Fruit fly (Drosophila melanogaster) whole organism, embryonic: ENCODE measurements around the gene ssp5.

Source experiments
- Ada2b ChIP-seq: fragments of 200-800 bp; sonication (Bioruptor generic); IDR thresholded peaks from 2 replicates; pipeline ENCODE4 v1.3.6; 2022; ENCODE audit warnings: missing biosample characterization, missing genetic modification characterization
- Atf-2 ChIP-seq: fragments of 200-800 bp; sonication (Bioruptor generic); optimal IDR thresholded peaks from 2 replicates; lab custom pipeline; 2016; ENCODE audit warnings: missing biosample characterization, missing genetic modification characterization
- Atf6 ChIP-seq: fragments of 200-800 bp; sonication (Bioruptor generic); IDR thresholded peaks from 2 replicates; pipeline ENCODE4 v1.3.6; 2022; ENCODE audit warnings: missing biosample characterization, missing genetic modification characterization
- Bteb2 ChIP-seq: fragments of 200-800 bp; sonication (Bioruptor generic); optimal IDR thresholded peaks from 2 replicates; lab custom pipeline; 2016; ENCODE audit warnings: missing biosample characterization, missing genetic modification characterization
- C15 ChIP-seq: fragments of 200-800 bp; sonication (Bioruptor generic); IDR thresholded peaks from 3 replicates; pipeline ENCODE4 v1.3.6; 2022; ENCODE audit warnings: missing biosample characterization, missing genetic modification characterization
- CG14667 ChIP-seq: fragments of 200-800 bp; sonication (Bioruptor generic); IDR thresholded peaks from 2 replicates; pipeline ENCODE4 v1.3.6; 2022; ENCODE audit warnings: missing biosample characterization, missing genetic modification characterization
- CG15696 ChIP-seq: fragments of 200-800 bp; sonication (Bioruptor generic); optimal IDR thresholded peaks from 2 replicates; lab custom pipeline; 2019; ENCODE audit warnings: missing biosample characterization, mild to moderate bottlenecking, missing genetic modification characterization, moderate library complexity
- CG18619 ChIP-seq: fragments of 200-800 bp; sonication (Bioruptor generic); optimal IDR thresholded peaks from 3 replicates; lab custom pipeline; 2017; ENCODE audit warnings: missing biosample characterization, mild to moderate bottlenecking, missing genetic modification characterization
- CG18764 ChIP-seq: fragments of 200-800 bp; sonication (Bioruptor generic); optimal IDR thresholded peaks from 3 replicates; lab custom pipeline; 2016; ENCODE audit warnings: missing biosample characterization, missing genetic modification characterization
- CG2202 ChIP-seq: fragments of 200-800 bp; sonication (Bioruptor generic); optimal IDR thresholded peaks from 2 replicates; lab custom pipeline; 2018; ENCODE audit warnings: missing biosample characterization, mild to moderate bottlenecking, missing genetic modification characterization
- CG31365 ChIP-seq: fragments of 200-800 bp; sonication (Bioruptor generic); optimal IDR thresholded peaks from 2 replicates; lab custom pipeline; 2018; ENCODE audit warnings: missing biosample characterization, mild to moderate bottlenecking, missing genetic modification characterization
- CG4282 ChIP-seq: fragments of 200-800 bp; sonication (Bioruptor generic); optimal IDR thresholded peaks from 2 replicates; lab custom pipeline; 2016; ENCODE audit warnings: missing biosample characterization, missing genetic modification characterization
- CG4617 ChIP-seq: fragments of 200-800 bp; sonication (Bioruptor generic); optimal IDR thresholded peaks from 3 replicates; lab custom pipeline; 2016; ENCODE audit warnings: missing biosample characterization, missing genetic modification characterization, borderline replicate concordance
- CG4820 ChIP-seq: fragments of 200-800 bp; sonication (Bioruptor generic); optimal IDR thresholded peaks from 3 replicates; lab custom pipeline; 2016; ENCODE audit warnings: missing biosample characterization, missing genetic modification characterization
- CG7372 ChIP-seq: fragments of 200-800 bp; sonication (Bioruptor generic); IDR thresholded peaks from 2 replicates; pipeline ENCODE4 v1.3.6; 2022; ENCODE audit warnings: missing biosample characterization, missing genetic modification characterization
- CG7745 ChIP-seq: fragments of 200-800 bp; sonication (Bioruptor generic); optimal IDR thresholded peaks from 2 replicates; lab custom pipeline; 2018; ENCODE audit warnings: missing biosample characterization, mild to moderate bottlenecking, missing genetic modification characterization, moderate library complexity
- CG8089 ChIP-seq: fragments of 200-800 bp; sonication (Bioruptor generic); optimal IDR thresholded peaks from 3 replicates; lab custom pipeline; 2016; ENCODE audit warnings: missing biosample characterization, missing genetic modification characterization
- CG9817 ChIP-seq: fragments of 200-800 bp; sonication (Bioruptor generic); optimal IDR thresholded peaks from 2 replicates; lab custom pipeline; 2018; ENCODE audit warnings: missing biosample characterization, mild to moderate bottlenecking, missing genetic modification characterization, moderate library complexity
- CG9876 ChIP-seq: fragments of 200-800 bp; sonication (Bioruptor generic); optimal IDR thresholded peaks from 2 replicates; lab custom pipeline; 2016; ENCODE audit warnings: missing biosample characterization, missing genetic modification characterization
- CoRest ChIP-seq: fragments of 200-800 bp; sonication (Bioruptor generic); optimal IDR thresholded peaks from 3 replicates; lab custom pipeline; 2018; ENCODE audit warnings: missing biosample characterization, mild to moderate bottlenecking, missing genetic modification characterization, moderate library complexity
- Dll ChIP-seq: fragments of 200-800 bp; sonication (Bioruptor generic); IDR thresholded peaks from 4 replicates; pipeline ENCODE4 v1.3.6; 2022; ENCODE audit warnings: missing biosample characterization, missing genetic modification characterization; ENCODE audit not compliant: partially characterized antibody
- E2f1 ChIP-seq: fragments of 200-800 bp; sonication (Bioruptor generic); IDR thresholded peaks from 2 replicates; pipeline ENCODE4 v1.3.6; 2022; ENCODE audit warnings: missing biosample characterization, missing genetic modification characterization
- Eip74EF ChIP-seq, 2 experiments: fragments of 200-800 bp in 1 of 2; fragments of >200 bp in 1 of 2; sonication (Bioruptor generic) in 1 of 2; optimal IDR thresholded peaks; 2 replicates each; lab custom pipeline; 2017 to 2019; ENCODE audit warnings: missing biosample characterization in 2 of 2, missing genetic modification characterization in 2 of 2, mild to moderate bottlenecking in 1 of 2, moderate library complexity in 1 of 2
- Jarid2 ChIP-seq: fragments of 200-800 bp; sonication (Bioruptor generic); optimal IDR thresholded peaks from 3 replicates; lab custom pipeline; 2017; ENCODE audit warnings: mild to moderate bottlenecking, missing biosample characterization, missing genetic modification reagents, missing genetic modification characterization
- Lhr ChIP-seq: fragments of 200-800 bp; sonication (Bioruptor generic); optimal IDR thresholded peaks from 3 replicates; lab custom pipeline; 2017; ENCODE audit warnings: mild to moderate bottlenecking, missing biosample characterization, missing genetic modification reagents, missing genetic modification characterization
- MTF-1 ChIP-seq: fragments of 200-800 bp; sonication (Bioruptor generic); optimal IDR thresholded peaks from 2 replicates; lab custom pipeline; 2018; ENCODE audit warnings: missing biosample characterization, mild to moderate bottlenecking, missing genetic modification characterization, borderline replicate concordance
- PHDP ChIP-seq: fragments of 200-800 bp; sonication (Bioruptor generic); optimal IDR thresholded peaks from 3 replicates; lab custom pipeline; 2018; ENCODE audit warnings: missing biosample characterization, mild to moderate bottlenecking, missing genetic modification characterization, moderate library complexity
- Rx ChIP-seq: fragments of 200-800 bp; sonication (Bioruptor generic); IDR thresholded peaks from 2 replicates; pipeline ENCODE4 v1.3.6; 2022; ENCODE audit warnings: missing biosample characterization, missing genetic modification characterization
- Ssrp ChIP-seq: fragments of 200-800 bp; sonication (Bioruptor generic); optimal IDR thresholded peaks from 2 replicates; lab custom pipeline; 2018; ENCODE audit warnings: missing biosample characterization, mild to moderate bottlenecking, missing genetic modification characterization, moderate library complexity
- bbx ChIP-seq: fragments of 200-800 bp; sonication (Bioruptor generic); IDR thresholded peaks from 2 replicates; pipeline ENCODE4 v1.3.6; 2022; ENCODE audit warnings: missing biosample characterization, missing genetic modification characterization; ENCODE audit not compliant: partially characterized antibody
- br ChIP-seq: fragments of >200 bp; optimal IDR thresholded peaks from 2 replicates; lab custom pipeline; 2017
- cad ChIP-seq: fragments of >200 bp; optimal IDR thresholded peaks from 2 replicates; lab custom pipeline; 2017; ENCODE audit warnings: missing biosample characterization, missing genetic modification characterization
- chif ChIP-seq, 2 experiments: fragments of 200-800 bp; sonication (Bioruptor generic); optimal IDR thresholded peaks; 3 replicates each; lab custom pipeline; 2016; ENCODE audit warnings: missing biosample characterization in 2 of 2, missing genetic modification characterization in 2 of 2
- crp ChIP-seq, 2 experiments: fragments of 200-800 bp; sonication (Bioruptor generic); optimal IDR thresholded peaks; 2 replicates in 1 of 2; 3 replicates in 1 of 2; lab custom pipeline; 2017; ENCODE audit warnings: missing biosample characterization in 2 of 2, missing genetic modification characterization in 2 of 2, mild to moderate bottlenecking in 1 of 2, moderate library complexity in 1 of 2
- cwo ChIP-seq: fragments of 200-800 bp; sonication (Bioruptor generic); optimal IDR thresholded peaks from 3 replicates; lab custom pipeline; 2017; ENCODE audit warnings: missing biosample characterization, missing genetic modification characterization, mild to moderate bottlenecking, moderate library complexity, missing genetic modification reagents
- dmrt99B ChIP-seq: fragments of 200-800 bp; sonication (Bioruptor generic); optimal IDR thresholded peaks from 2 replicates; lab custom pipeline; 2018; ENCODE audit warnings: missing biosample characterization, mild to moderate bottlenecking, missing genetic modification characterization, moderate library complexity
- en ChIP-seq: fragments of 200-800 bp; sonication (Bioruptor generic); optimal IDR thresholded peaks from 2 replicates; lab custom pipeline; 2016; ENCODE audit warnings: missing biosample characterization, missing genetic modification characterization
- fru ChIP-seq: fragments of >200 bp; optimal IDR thresholded peaks from 2 replicates; lab custom pipeline; 2017
- gcm ChIP-seq: fragments of 200-800 bp; sonication (Bioruptor generic); optimal IDR thresholded peaks from 2 replicates; lab custom pipeline; 2019; ENCODE audit warnings: missing biosample characterization, mild to moderate bottlenecking, missing genetic modification characterization, moderate library complexity
- gt ChIP-seq: fragments of 200-800 bp; sonication (Bioruptor generic); IDR thresholded peaks from 2 replicates; pipeline ENCODE4 v1.3.6; 2022; ENCODE audit warnings: missing biosample characterization, missing genetic modification characterization
- her ChIP-seq: fragments of 200-800 bp; sonication (Bioruptor generic); optimal IDR thresholded peaks from 2 replicates; lab custom pipeline; 2016; ENCODE audit warnings: missing biosample characterization, missing genetic modification characterization
- insv ChIP-seq, 2 experiments: fragments of 200-800 bp; sonication (Bioruptor generic); optimal IDR thresholded peaks; 3 replicates each; lab custom pipeline; 2016 to 2018; ENCODE audit warnings: missing biosample characterization in 2 of 2, missing genetic modification characterization in 2 of 2
- klu ChIP-seq: fragments of 200-800 bp; sonication (Bioruptor generic); IDR thresholded peaks from 2 replicates; pipeline ENCODE4 v1.3.6; 2022; ENCODE audit warnings: missing biosample characterization, missing genetic modification characterization
- lmd ChIP-seq: fragments of 200-800 bp; sonication (Bioruptor generic); IDR thresholded peaks from 2 replicates; pipeline ENCODE4 v1.3.6; 2022; ENCODE audit warnings: missing biosample characterization, missing genetic modification characterization
- peb ChIP-seq: fragments of 200-800 bp; sonication (Bioruptor generic); IDR thresholded peaks from 2 replicates; pipeline ENCODE4 v1.3.6; 2022; ENCODE audit warnings: missing biosample characterization, missing genetic modification characterization
- repo ChIP-seq: fragments of 200-800 bp; sonication (Bioruptor generic); optimal IDR thresholded peaks from 2 replicates; lab custom pipeline; 2016; ENCODE audit warnings: missing biosample characterization, missing genetic modification characterization
- row ChIP-seq: fragments of 200-800 bp; sonication (Bioruptor generic); IDR thresholded peaks from 3 replicates; pipeline ENCODE4 v1.3.6; 2022; ENCODE audit warnings: missing biosample characterization, missing genetic modification characterization
- schlank ChIP-seq: fragments of 200-800 bp; sonication (Bioruptor generic); optimal IDR thresholded peaks from 2 replicates; lab custom pipeline; 2018; ENCODE audit warnings: missing biosample characterization, mild to moderate bottlenecking, missing genetic modification characterization
- seq ChIP-seq: fragments of 200-800 bp; sonication (Bioruptor generic); IDR thresholded peaks from 2 replicates; pipeline ENCODE4 v1.3.6; 2022; ENCODE audit warnings: missing biosample characterization, missing genetic modification characterization
- sob ChIP-seq: fragments of 200-800 bp; sonication (Bioruptor generic); IDR thresholded peaks from 2 replicates; pipeline ENCODE4 v1.3.6; 2022; ENCODE audit warnings: missing biosample characterization, missing genetic modification characterization
- vvl ChIP-seq: fragments of 200-800 bp; sonication (Bioruptor generic); IDR thresholded peaks from 2 replicates; pipeline ENCODE4 v1.3.6; 2022; ENCODE audit warnings: missing biosample characterization, missing genetic modification characterization

Gene ssp5

DNA sequence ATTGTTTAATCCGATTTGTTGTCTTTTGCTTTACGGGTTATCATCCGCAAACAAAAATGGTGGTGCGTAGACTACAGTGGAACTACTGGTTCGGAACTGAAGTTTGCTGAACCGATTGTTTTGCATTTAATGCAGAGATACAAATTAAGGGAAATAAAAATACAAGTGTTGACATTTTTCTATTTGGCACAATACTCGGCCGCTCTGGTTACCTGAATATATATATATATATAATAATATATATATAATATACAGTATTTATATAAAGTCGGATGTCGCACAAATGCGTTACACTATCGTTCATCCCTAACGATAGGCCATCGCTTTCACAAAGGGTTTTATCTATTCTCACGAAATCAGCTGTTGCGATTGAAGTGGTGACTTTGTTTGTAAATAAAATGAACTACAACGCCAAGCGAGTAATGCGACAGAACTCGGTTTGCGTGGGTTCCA, 16.1 kb upstream of the ssp5 start, which contains the start of the genes DCAF12 and Spt3 (continued):
- TF ChIP-seq crp (GFP tag; optimal IDR thresholded peaks at IDR 0.05; lab: Kevin White, UChicago), result peak in 1 of 2 experiments; percentile 89
- no peak for TF ChIP-seq CG4820
- no peak for TF ChIP-seq CG8089 (GFP tag; lab: Kevin White, UChicago)
- TF ChIP-seq peb (GFP tag; lab: Robert Waterston, UW), result no peak
- peak; percentile 3 for TF ChIP-seq Lhr (GFP tag; lab: Kevin White, UChicago)
- TF ChIP-seq CG7745 (tag; lab: Kevin White, UChicago), result no peak
- peak in 1 of 2 experiments; percentile 23 for TF ChIP-seq insv (GFP tag; optimal IDR thresholded peaks at IDR 0.05; lab: Kevin White, UChicago)
- no peak for TF ChIP-seq gt
- no peak for TF ChIP-seq cad (GFP tag; lab: Kevin White, UChicago)
- peak; percentile 51 for TF ChIP-seq gcm (GFP tag; lab: Kevin White, UChicago)
- no peak for TF ChIP-seq Atf6
- no peak for TF ChIP-seq br (lab: Kevin White, UChicago)
- TF ChIP-seq vvl (GFP tag; lab: Robert Waterston, UW), result no peak; the same call in 1 of the 2 replicates
- no peak for TF ChIP-seq Jarid2 (GFP tag; lab: Kevin White, UChicago)
- no peak for TF ChIP-seq Atf-2 (GFP tag; lab: Kevin White, UChicago)
- TF ChIP-seq dmrt99B, result no peak
- TF ChIP-seq her (GFP tag; lab: Kevin White, UChicago), result no peak
- no peak for TF ChIP-seq en (GFP tag; lab: Kevin White, UChicago)
- no peak for TF ChIP-seq cwo (GFP tag; lab: Kevin White, UChicago)
- TF ChIP-seq CG4617 (GFP tag; lab: Kevin White, UChicago), result peak; percentile 44
- TF ChIP-seq klu (GFP tag; lab: Robert Waterston, UW), result no peak
- TF ChIP-seq repo (GFP tag; lab: Kevin White, UChicago), result no peak
- TF ChIP-seq E2f1 (GFP tag; lab: Robert Waterston, UW), result peak; percentile 31; the same call in 1 of the 2 replicates
- TF ChIP-seq fru, result no peak
- peak; percentile 5 for TF ChIP-seq CG2202 (tag; lab: Kevin White, UChicago)
- TF ChIP-seq Rx, result peak; percentile 10; the same call in 1 of the 2 replicates
- TF ChIP-seq Eip74EF (GFP tag; optimal IDR thresholded peaks at IDR 0.05; lab: Kevin White, UChicago), result no peak
- TF ChIP-seq schlank (tag; lab: Kevin White, UChicago), result no peak
- no peak for TF ChIP-seq Bteb2 (GFP tag; lab: Kevin White, UChicago)
- peak; percentile 78 for TF ChIP-seq CG15696
- no peak for TF ChIP-seq C15 (GFP tag; lab: Robert Waterston, UW)
- no peak for TF ChIP-seq CG4282 (GFP tag; lab: Kevin White, UChicago)
- peak; percentile 76 for TF ChIP-seq CG9817 (tag; lab: Kevin White, UChicago)
- peak; percentile 76 for TF ChIP-seq CoRest (tag; lab: Kevin White, UChicago)
- peak; percentile 43; the same call in 1 of the 2 replicates for TF ChIP-seq sob (GFP tag; lab: Robert Waterston, UW)
- no peak for TF ChIP-seq Ada2b (GFP tag; lab: Robert Waterston, UW)
- TF ChIP-seq CG31365, result no peak
- peak; percentile 49 for TF ChIP-seq lmd
- no peak for TF ChIP-seq seq (GFP tag; lab: Robert Waterston, UW)
- peak; percentile 48; the same call in 1 of the 2 replicates for TF ChIP-seq CG7372 (GFP tag; lab: Robert Waterston, UW)
- peak; percentile 44 for TF ChIP-seq Ssrp (tag; lab: Kevin White, UChicago)
- peak; percentile 97 for TF ChIP-seq row (GFP tag; lab: Robert Waterston, UW)
- TF ChIP-seq CG9876, result no peak
- TF ChIP-seq chif (GFP tag; optimal IDR thresholded peaks at IDR 0.05; lab: Kevin White, UChicago), result no peak
- TF ChIP-seq CG18764 (GFP tag; lab: Kevin White, UChicago), result peak; percentile 29
- TF ChIP-seq MTF-1 (GFP tag; lab: Kevin White, UChicago), result no peak
- peak; percentile 83 for TF ChIP-seq bbx (GFP tag; lab: Robert Waterston, UW)
- peak; percentile 98 for TF ChIP-seq Dll
- peak; percentile 39; the same call in 1 of the 2 replicates for TF ChIP-seq CG14667 (GFP tag; lab: Robert Waterston, UW)
- TF ChIP-seq PHDP (tag; lab: Kevin White, UChicago), result no peak
- TF ChIP-seq CG18619 (GFP tag; lab: Kevin White, UChicago), result no peak
